Worm (Caenorhabditis elegans) whole organism, young adult: Measurements from ENCODE around the gene ptr-1.

Experiments
- F33H1.4 ChIP-seq: fragments of 200-800 bp; sonication (Bioruptor generic); IDR thresholded peaks from 2 replicates; pipeline ENCODE4 v1.3.6; 2022; ENCODE audit warnings: missing genetic modification reagents, missing genetic modification characterization, missing compliant biosample characterization
- F55B11.4 ChIP-seq: sonication (generic microtip); optimal IDR thresholded peaks from 2 replicates; lab custom pipeline; 2016; ENCODE audit warnings: missing compliant biosample characterization, missing genetic modification characterization, borderline replicate concordance; ENCODE audit not compliant: insufficient read depth
- F57A8.1 ChIP-seq: fragments of 200-800 bp; sonication (Bioruptor generic); optimal IDR thresholded peaks from 2 replicates; lab custom pipeline; 2018; ENCODE audit warnings: mild to moderate bottlenecking, missing genetic modification characterization, moderate library complexity, missing compliant biosample characterization
- akir-1 ChIP-seq: fragments of 200-800 bp; sonication (Bioruptor generic); optimal IDR thresholded peaks from 2 replicates; lab custom pipeline; 2018; ENCODE audit warnings: mild to moderate bottlenecking, missing genetic modification characterization, moderate library complexity, missing compliant biosample characterization
- bed-2 ChIP-seq: fragments of 200-800 bp; sonication (Bioruptor generic); IDR thresholded peaks from 2 replicates; pipeline ENCODE4 v1.3.6; 2022; ENCODE audit warnings: missing genetic modification reagents, missing genetic modification characterization, missing compliant biosample characterization
- cebp-1 ChIP-seq, 2 experiments: fragments of 200-800 bp in 1 of 2; sonication (Bioruptor generic) in 1 of 2; sonication (generic microtip) in 1 of 2; IDR thresholded peaks in 1 of 2; optimal IDR thresholded peaks in 1 of 2; 2 replicates each; pipeline versions ENCODE4 v1.3.6 to Lab custom; 2017 to 2022; ENCODE audit warnings: missing compliant biosample characterization in 2 of 2, missing genetic modification characterization in 2 of 2, mild to moderate bottlenecking in 1 of 2, missing genetic modification reagents in 1 of 2, moderate library complexity in 1 of 2
- egl-18 ChIP-seq: fragments of 200-800 bp; sonication (Bioruptor generic); IDR thresholded peaks from 2 replicates; pipeline ENCODE4 v1.3.6; 2022; ENCODE audit warnings: missing genetic modification reagents, missing genetic modification characterization, missing compliant biosample characterization
- egl-44 ChIP-seq: fragments of 200-800 bp; sonication (Bioruptor generic); IDR thresholded peaks from 2 replicates; pipeline ENCODE4 v1.3.6; 2022; ENCODE audit warnings: missing genetic modification reagents, missing genetic modification characterization, missing compliant biosample characterization
- egrh-3 ChIP-seq: fragments of 200-800 bp; sonication (Bioruptor generic); IDR thresholded peaks from 2 replicates; pipeline ENCODE4 v1.3.6; 2022; ENCODE audit warnings: missing genetic modification reagents, missing genetic modification characterization, missing compliant biosample characterization
- ekl-4 ChIP-seq: fragments of 200-800 bp; sonication (Bioruptor generic); IDR thresholded peaks from 2 replicates; pipeline ENCODE4 v1.3.6; 2022; ENCODE audit warnings: missing genetic modification reagents, missing genetic modification characterization, missing compliant biosample characterization
- hlh-12 ChIP-seq: sonication (generic microtip); optimal IDR thresholded peaks from 2 replicates; lab custom pipeline; 2016; ENCODE audit warnings: missing genetic modification characterization, missing compliant biosample characterization
- hmg-1.2 ChIP-seq: fragments of 200-800 bp; sonication (Bioruptor generic); IDR thresholded peaks from 2 replicates; pipeline ENCODE4 v1.3.6; 2022; ENCODE audit warnings: missing genetic modification reagents, missing genetic modification characterization, missing compliant biosample characterization
- hrde-1 ChIP-seq: sonication (generic microtip); optimal IDR thresholded peaks from 2 replicates; lab custom pipeline; 2016; ENCODE audit warnings: missing genetic modification characterization, mild to moderate bottlenecking, missing compliant biosample characterization, moderate library complexity, missing genotype, missing genetic modification reagents, borderline replicate concordance
- lin-35 ChIP-seq, 3 experiments: fragments of 150-350 bp in 2 of 3; sonication (generic microtip) in 1 of 3; optimal IDR thresholded peaks; 2 replicates each; lab custom pipeline; 2014 to 2018; ENCODE audit warnings: missing biosample characterization in 3 of 3, missing genetic modification characterization in 3 of 3, missing genetic modification reagents in 3 of 3
- mcd-1 ChIP-seq: fragments of 200-800 bp; sonication (Bioruptor generic); IDR thresholded peaks from 2 replicates; pipeline ENCODE4 v1.3.6; 2022; ENCODE audit warnings: missing genetic modification reagents, missing genetic modification characterization, missing compliant biosample characterization
- mel-28 ChIP-seq: sonication (generic microtip); optimal IDR thresholded peaks from 2 replicates; lab custom pipeline; 2016; ENCODE audit warnings: borderline replicate concordance, mild to moderate bottlenecking, missing genetic modification characterization, missing compliant biosample characterization
- nfyb-1 ChIP-seq: fragments of 200-800 bp; sonication (Bioruptor generic); IDR thresholded peaks from 2 replicates; pipeline ENCODE4 v1.3.6; 2022; ENCODE audit warnings: missing genetic modification reagents, missing genetic modification characterization, missing compliant biosample characterization
- nhr-120 ChIP-seq: fragments of 200-800 bp; sonication (Bioruptor generic); IDR thresholded peaks from 2 replicates; pipeline ENCODE4 v1.3.6; 2022; ENCODE audit warnings: missing genetic modification characterization, missing compliant biosample characterization
- nhr-179 ChIP-seq: sonication (generic microtip); optimal IDR thresholded peaks from 2 replicates; lab custom pipeline; 2016; ENCODE audit warnings: mild to moderate bottlenecking, missing genetic modification characterization, missing compliant biosample characterization
- nhr-27 ChIP-seq: fragments of 200-800 bp; sonication (Bioruptor generic); optimal IDR thresholded peaks from 2 replicates; lab custom pipeline; 2018; ENCODE audit warnings: mild to moderate bottlenecking, missing genetic modification characterization, moderate library complexity, missing compliant biosample characterization
- pha-4 ChIP-seq: fragments of 150-350 bp; sonication (generic microtip); optimal IDR thresholded peaks from 2 replicates; lab custom pipeline; 2014; ENCODE audit warnings: missing biosample characterization, missing genetic modification reagents, missing genetic modification characterization
- repo-1 ChIP-seq: sonication (generic microtip); optimal IDR thresholded peaks from 2 replicates; lab custom pipeline; 2017; ENCODE audit warnings: mild to moderate bottlenecking, missing genetic modification characterization, missing compliant biosample characterization
- rpc-1 ChIP-seq, 2 experiments: fragments of 150-350 bp in 1 of 2; sonication (generic microtip) in 1 of 2; optimal IDR thresholded peaks; 2 replicates each; lab custom pipeline; 2014 to 2018; ENCODE audit warnings: missing biosample characterization in 1 of 2, missing genetic modification characterization in 1 of 2, missing genetic modification reagents in 1 of 2, missing genotype in 1 of 2
- sea-2 ChIP-seq: fragments of 200-800 bp; sonication (Bioruptor generic); IDR thresholded peaks from 2 replicates; pipeline ENCODE4 v1.3.6; 2022; ENCODE audit warnings: missing genetic modification characterization, missing compliant biosample characterization
- snpc-1.3 ChIP-seq: sonication (generic microtip); optimal IDR thresholded peaks from 2 replicates; lab custom pipeline; 2017; ENCODE audit warnings: missing genetic modification characterization, mild to moderate bottlenecking, missing compliant biosample characterization, antibody characterized with exemption, moderate library complexity, missing genotype, missing genetic modification reagents; ENCODE audit not compliant: insufficient read depth
- snpc-4 ChIP-seq, 5 experiments: fragments of 150-350 bp in 1 of 5; sonication (generic microtip) in 4 of 5; optimal IDR thresholded peaks; 2 replicates each; lab custom pipeline; 2014 to 2018; ENCODE audit warnings: missing genetic modification characterization in 5 of 5, missing biosample characterization in 3 of 5, antibody characterized with exemption in 2 of 5, mild to moderate bottlenecking in 2 of 5, missing compliant biosample characterization in 2 of 5, missing genotype in 2 of 5, moderate library complexity in 2 of 5, missing genetic modification reagents in 1 of 5
- tbp1 ChIP-seq: fragments of 200-800 bp; sonication (Bioruptor generic); optimal IDR thresholded peaks from 2 replicates; lab custom pipeline; 2018; ENCODE audit warnings: mild to moderate bottlenecking, missing genetic modification characterization, missing compliant biosample characterization
- tlf-1 ChIP-seq: fragments of 200-800 bp; sonication (Bioruptor generic); optimal IDR thresholded peaks from 2 replicates; lab custom pipeline; 2018; ENCODE audit warnings: mild to moderate bottlenecking, missing genetic modification characterization, missing compliant biosample characterization
- zfh-2 ChIP-seq: fragments of 200-800 bp; sonication (Bioruptor generic); conservative IDR thresholded peaks from 2 replicates; pipeline ENCODE4 v1.3.6; 2022; ENCODE audit warnings: missing genetic modification reagents, missing genetic modification characterization, missing compliant biosample characterization

Gene ptr-1

DNA sequence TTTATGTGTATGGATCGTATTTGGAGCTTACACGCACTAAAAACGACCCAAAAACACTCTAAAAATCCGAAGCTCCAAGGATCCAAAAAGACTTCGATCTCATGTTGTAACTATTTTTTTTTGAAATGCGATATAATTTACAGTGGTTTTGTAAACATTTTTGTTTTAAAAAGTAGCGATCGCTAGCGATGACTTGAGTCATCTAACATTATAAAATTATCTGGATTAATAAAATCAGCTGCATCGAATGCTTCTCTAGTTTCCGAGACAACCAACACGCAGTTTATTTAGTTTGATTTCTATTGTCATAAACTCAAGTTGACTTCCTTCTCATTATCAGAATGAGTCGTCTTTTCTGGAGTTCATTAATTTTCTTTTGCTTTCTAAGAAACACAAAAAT is 49.5 kb downstream of the ptr-1 start, which contains the start of gene F21C10.1:
TSS of gene F21C10.1 (plus strand) at position 301 of the 400 bp plus-strand sequence.
- TF ChIP-seq mcd-1 (GFP tag; lab: Robert Waterston, UW) (no peak), egl-18 (GFP tag; lab: Robert Waterston, UW) (no peak), tbp1 (GFP tag; lab: Kevin White, UChicago) (no peak), zfh-2 (GFP tag; lab: Robert Waterston, UW) (no peak), cebp-1 (GFP tag; IDR thresholded peaks at IDR 0.05; lab: Robert Waterston, UW) (no peak), cebp-1 (tag; optimal IDR thresholded peaks at IDR 0.05; lab: Kevin White, UChicago) (no peak), sea-2 (GFP tag; lab: Robert Waterston, UW) (no peak), akir-1 (no peak), F57A8.1 (no peak), F33H1.4 (GFP tag; lab: Robert Waterston, UW) (no peak), nhr-179 (tag; lab: Kevin White, UChicago) (no peak), snpc-4 (GFP tag; optimal IDR thresholded peaks at IDR 0.05; lab: Kevin White, UChicago) (no peak), snpc-4 (tag; optimal IDR thresholded peaks at IDR 0.05; lab: Kevin White, UChicago) (no peak)
- TF ChIP-seq, all 124 proteins: peak for 0

DNA sequence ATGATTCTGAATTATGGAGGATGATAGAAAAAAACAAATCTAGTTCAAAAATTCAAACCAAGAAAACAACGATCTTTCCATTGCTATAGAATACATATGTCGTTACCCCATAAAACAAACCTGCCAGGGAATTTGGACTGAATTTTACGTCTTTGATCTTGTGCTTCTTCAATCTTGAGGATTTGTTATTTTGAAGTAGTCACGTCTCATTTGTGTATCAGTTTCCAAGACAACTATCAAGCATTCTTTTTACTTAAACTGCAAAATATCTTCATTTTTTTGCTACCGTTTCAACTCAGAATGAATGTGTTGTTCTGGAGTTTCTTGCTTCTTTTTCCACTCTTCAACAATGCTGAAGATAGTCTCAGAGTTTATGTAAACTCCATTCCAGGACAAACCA is 50.8 kb downstream of the ptr-1 start, which contains the start of gene F21C10.19:
TSS of gene F21C10.19 (plus strand) at position 301 of the 400 bp plus-strand sequence.
- TF ChIP-seq bed-2 (GFP tag; lab: Robert Waterston, UW) (no peak), pha-4 (no peak), ekl-4 (GFP tag; lab: Robert Waterston, UW) (no peak), sea-2 (GFP tag; lab: Robert Waterston, UW) (no peak), hlh-12 (tag; lab: Kevin White, UChicago) (no peak), lin-35 (GFP tag; optimal IDR thresholded peaks at IDR 0.05; lab: Kevin White, UChicago) (no peak), rpc-1 (optimal IDR thresholded peaks at IDR 0.05; lab: Kevin White, UChicago) (no peak), rpc-1 (tag; optimal IDR thresholded peaks at IDR 0.05; lab: Kevin White, UChicago) (no peak), egl-44 (GFP tag; lab: Robert Waterston, UW) (no peak), egrh-3 (no peak), nhr-179 (tag; lab: Kevin White, UChicago) (no peak), tlf-1 (GFP tag; lab: Kevin White, UChicago) (no peak), repo-1 (no peak), F55B11.4 (tag; lab: Kevin White, UChicago) (no peak), cebp-1 (GFP tag; IDR thresholded peaks at IDR 0.05; lab: Robert Waterston, UW) (no peak), cebp-1 (tag; optimal IDR thresholded peaks at IDR 0.05; lab: Kevin White, UChicago) (no peak), hrde-1 (tag; lab: Kevin White, UChicago) (no peak), nhr-27 (no peak), mel-28 (no peak)

DNA sequence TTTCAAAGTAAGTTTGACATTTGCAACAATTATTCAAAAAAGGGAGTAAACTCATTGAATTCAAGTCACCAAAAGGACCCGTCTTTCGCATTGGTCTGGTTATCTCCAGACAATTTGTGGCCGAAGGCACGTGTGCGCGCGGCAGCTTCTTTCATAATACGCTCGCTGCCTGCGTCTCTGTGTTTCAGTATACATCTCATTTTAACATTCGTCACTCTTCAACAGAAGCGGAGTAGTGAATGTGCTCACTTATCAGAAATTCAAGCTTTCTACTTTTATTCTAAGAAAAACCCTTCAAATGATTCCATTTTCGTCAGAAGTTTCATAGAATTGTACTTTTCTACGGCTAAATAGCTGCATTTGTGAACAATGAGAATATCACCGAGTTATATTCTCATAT is 53.0 kb downstream of the ptr-1 start:
- TF ChIP-seq nfyb-1 (GFP tag; lab: Robert Waterston, UW) (0 out of 2 replicates have a peak, but pooled peaks have one; percentile 9), hmg-1.2 (GFP tag; lab: Robert Waterston, UW) (peak; percentile 73; the same call in 1 of the 2 replicates), nhr-120 (GFP tag; lab: Robert Waterston, UW) (no peak), snpc-1.3 (tag; lab: Kevin White, UChicago) (no peak), cebp-1 (GFP tag; IDR thresholded peaks at IDR 0.05; lab: Robert Waterston, UW) (peak; percentile 71; the same call in 1 of the 2 replicates), cebp-1 (tag; optimal IDR thresholded peaks at IDR 0.05; lab: Kevin White, UChicago) (peak; percentile 92)
